Worm (Caenorhabditis elegans) whole organism, late embryonic: Measurements from ENCODE around the gene lin-9.

Experiments used
- ama-1 ChIP-seq: fragments of 150-350 bp; optimal IDR thresholded peaks from 2 replicates; lab custom pipeline; 2014
- ceh-19 ChIP-seq: fragments of 200-800 bp; sonication (Bioruptor generic); optimal IDR thresholded peaks from 2 replicates; lab custom pipeline; 2018; ENCODE audit warnings: mild to moderate bottlenecking, missing genetic modification characterization, missing compliant biosample characterization
- gmeb-2 ChIP-seq: sonication (generic microtip); optimal IDR thresholded peaks from 2 replicates; lab custom pipeline; 2016; ENCODE audit warnings: missing genetic modification characterization, inconsistent platforms, missing compliant biosample characterization
- syd-9 ChIP-seq: sonication (generic microtip); optimal IDR thresholded peaks from 2 replicates; lab custom pipeline; 2016; ENCODE audit warnings: mild to moderate bottlenecking, missing genetic modification characterization, moderate library complexity, missing compliant biosample characterization
- tbx-2 ChIP-seq: sonication (generic microtip); optimal IDR thresholded peaks from 2 replicates; lab custom pipeline; 2016; ENCODE audit warnings: missing genetic modification characterization, missing compliant biosample characterization
- unc-3 ChIP-seq, 2 experiments: fragments of 200-800 bp in 1 of 2; sonication (Bioruptor generic) in 1 of 2; sonication (generic microtip) in 1 of 2; conservative IDR thresholded peaks in 1 of 2; optimal IDR thresholded peaks in 1 of 2; 2 replicates each; pipeline versions ENCODE4 v1.3.6 to Lab custom; 2016 to 2022; ENCODE audit warnings: missing compliant biosample characterization in 2 of 2, missing genetic modification characterization in 2 of 2, missing genetic modification reagents in 1 of 2

DNA sequence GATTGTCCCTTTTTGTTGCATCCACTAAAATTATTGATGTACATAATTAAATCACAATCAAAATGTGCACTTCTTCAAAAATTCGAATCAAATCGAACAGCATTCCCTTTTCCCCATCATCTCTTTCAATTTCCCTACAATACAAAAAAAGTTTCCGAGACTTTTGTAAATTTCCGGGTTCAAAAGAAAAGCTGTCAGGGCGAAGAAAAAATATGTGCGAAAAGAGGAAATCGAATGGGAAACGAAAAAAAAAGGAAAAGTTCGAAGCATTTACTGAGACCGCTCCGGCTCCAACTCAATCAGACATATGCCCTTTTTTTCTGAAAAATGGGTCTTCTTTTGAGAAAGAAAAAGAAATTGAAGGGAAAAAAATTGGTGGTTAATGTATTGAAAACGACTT lies 45.2 kb upstream of the lin-9 start:
- no peak for TF ChIP-seq syd-9 (tag; lab: Kevin White, UChicago)
- no peak for TF ChIP-seq unc-3 (GFP tag; conservative IDR thresholded peaks at IDR 0.05; lab: Robert Waterston, UW)
- no peak for TF ChIP-seq unc-3 (tag; optimal IDR thresholded peaks at IDR 0.05; lab: Kevin White, UChicago)
- no peak for TF ChIP-seq tbx-2
- no peak for TF ChIP-seq ceh-19 (GFP tag; lab: Kevin White, UChicago)
- TF ChIP-seq ama-1 (lab: Kevin White, UChicago): no peak
- TF ChIP-seq gmeb-2: no peak
